Worm (Caenorhabditis elegans) whole organism, late embryonic: ENCODE measurements around the gene T11F9.22.

ENCODE experiments used
- F13H6.1 ChIP-seq: sonication (generic microtip); optimal IDR thresholded peaks from 2 replicates; lab custom pipeline; 2016; ENCODE audit warnings: missing genetic modification characterization, missing compliant biosample characterization
- T23F11.4 ChIP-seq: fragments of 200-800 bp; sonication (Bioruptor generic); optimal IDR thresholded peaks from 2 replicates; lab custom pipeline; 2018; ENCODE audit warnings: mild to moderate bottlenecking, missing genetic modification characterization, missing compliant biosample characterization
- ama-1 ChIP-seq: fragments of 150-350 bp; optimal IDR thresholded peaks from 2 replicates; lab custom pipeline; 2014
- dve-1 ChIP-seq: sonication (generic microtip); optimal IDR thresholded peaks from 2 replicates; lab custom pipeline; 2017; ENCODE audit warnings: antibody characterized with exemption, mild to moderate bottlenecking, missing genetic modification characterization, missing compliant biosample characterization
- elt-2 ChIP-seq: sonication (generic microtip); optimal IDR thresholded peaks from 2 replicates; lab custom pipeline; 2016; ENCODE audit warnings: missing genetic modification reagents, missing genetic modification characterization, missing compliant biosample characterization
- eyg-1 ChIP-seq: sonication (generic microtip); optimal IDR thresholded peaks from 2 replicates; lab custom pipeline; 2016; ENCODE audit warnings: missing genotype, missing genetic modification characterization, missing compliant biosample characterization
- hlh-30 ChIP-seq: sonication (generic microtip); optimal IDR thresholded peaks from 2 replicates; lab custom pipeline; 2017; ENCODE audit warnings: antibody characterized with exemption, missing genetic modification characterization, missing compliant biosample characterization; ENCODE audit not compliant: insufficient read depth
- mec-3 ChIP-seq: sonication (generic microtip); optimal IDR thresholded peaks from 2 replicates; lab custom pipeline; 2016; ENCODE audit warnings: borderline replicate concordance, missing genetic modification characterization, missing compliant biosample characterization
- odd-2 ChIP-seq: sonication (generic microtip); optimal IDR thresholded peaks from 2 replicates; lab custom pipeline; 2017; ENCODE audit warnings: antibody characterized with exemption, mild to moderate bottlenecking, missing genetic modification characterization, missing compliant biosample characterization
- sox-2 ChIP-seq: fragments of 200-800 bp; sonication (Bioruptor generic); IDR thresholded peaks from 2 replicates; pipeline ENCODE4 v1.3.6; 2022; ENCODE audit warnings: missing genetic modification reagents, missing genetic modification characterization, missing compliant biosample characterization
- sox-4 ChIP-seq: sonication (generic microtip); optimal IDR thresholded peaks from 2 replicates; lab custom pipeline; 2017; ENCODE audit warnings: mild to moderate bottlenecking, missing genetic modification characterization, inconsistent platforms, missing compliant biosample characterization
- tbx-2 ChIP-seq: sonication (generic microtip); optimal IDR thresholded peaks from 2 replicates; lab custom pipeline; 2016; ENCODE audit warnings: missing genetic modification characterization, missing compliant biosample characterization
- ttx-3 ChIP-seq: sonication (generic microtip); optimal IDR thresholded peaks from 2 replicates; lab custom pipeline; 2016; ENCODE audit warnings: missing genetic modification reagents, missing genetic modification characterization, missing compliant biosample characterization
- unc-55 ChIP-seq: sonication (generic microtip); optimal IDR thresholded peaks from 2 replicates; lab custom pipeline; 2017; ENCODE audit warnings: missing biosample characterization, missing genetic modification reagents, missing genetic modification characterization

DNA sequence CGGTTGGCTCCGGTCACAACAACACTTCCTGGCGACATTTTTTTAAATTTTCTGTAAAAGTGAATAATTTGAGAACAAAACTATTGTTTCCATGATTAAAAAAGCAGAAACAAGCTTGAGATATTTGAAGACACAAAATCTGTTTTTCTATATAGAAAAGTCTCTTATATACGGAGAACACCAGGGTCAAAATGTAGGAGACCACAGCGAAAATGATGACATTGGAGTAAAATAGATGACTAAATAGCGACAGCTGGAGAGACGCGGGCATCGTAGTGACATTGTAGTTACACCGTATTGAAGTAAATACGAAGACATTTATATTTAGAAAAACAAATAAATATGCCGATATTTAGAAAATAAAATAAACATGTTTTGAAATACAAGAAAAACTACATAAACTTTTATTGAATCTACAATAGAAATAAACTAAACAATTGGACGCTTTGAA, 36.7 kb downstream of the T11F9.22 start, which contains the start of gene sdz-8:
- TF ChIP-seq unc-55 (no peak), elt-2 (tag; lab: Kevin White, UChicago) (no peak), sox-4 (no peak), hlh-30 (tag; lab: Kevin White, UChicago) (no peak), T23F11.4 (GFP tag; lab: Kevin White, UChicago) (no peak), ama-1 (lab: Kevin White, UChicago) (no peak), F13H6.1 (no peak), ttx-3 (tag; lab: Kevin White, UChicago) (no peak), sox-2 (no peak), odd-2 (tag; lab: Kevin White, UChicago) (no peak), mec-3 (tag; lab: Kevin White, UChicago) (no peak), tbx-2 (tag; lab: Kevin White, UChicago) (no peak), dve-1 (tag; lab: Kevin White, UChicago) (no peak), eyg-1 (tag; lab: Kevin White, UChicago) (no peak)
